Worm (Caenorhabditis elegans) whole organism, L1 larva: Measurements from ENCODE around the gene zyg-9.

ENCODE experiments used
- C16A3.4 ChIP-seq: fragments of 150-350 bp; optimal IDR thresholded peaks from 2 replicates; lab custom pipeline; 2014; ENCODE audit warnings: missing biosample characterization, missing genetic modification characterization
- C34B4.2 ChIP-seq: sonication (generic microtip); optimal IDR thresholded peaks from 2 replicates; lab custom pipeline; 2017; ENCODE audit warnings: mild to moderate bottlenecking, missing genetic modification characterization, missing compliant biosample characterization
- Y116A8C.19 ChIP-seq: sonication (generic microtip); optimal IDR thresholded peaks from 2 replicates; lab custom pipeline; 2016; ENCODE audit warnings: missing compliant biosample characterization, missing genetic modification characterization, borderline replicate concordance
- alr-1 ChIP-seq: fragments of 200-800 bp; sonication (Bioruptor generic); optimal IDR thresholded peaks from 2 replicates; lab custom pipeline; 2018; ENCODE audit warnings: borderline replicate concordance, mild to moderate bottlenecking, missing genetic modification characterization, missing compliant biosample characterization
- aly-2 ChIP-seq: fragments of 150-350 bp; optimal IDR thresholded peaks from 2 replicates; lab custom pipeline; 2014; ENCODE audit warnings: missing biosample characterization, missing genetic modification characterization
- blmp-1 ChIP-seq: fragments of 150-350 bp; optimal IDR thresholded peaks from 2 replicates; lab custom pipeline; 2014; ENCODE audit warnings: missing biosample characterization, missing genetic modification characterization
- ceh-8 ChIP-seq: fragments of 200-800 bp; sonication (Bioruptor generic); optimal IDR thresholded peaks from 2 replicates; lab custom pipeline; 2018; ENCODE audit warnings: mild to moderate bottlenecking, missing genetic modification characterization, moderate library complexity, missing compliant biosample characterization
- ceh-90 ChIP-seq: sonication (generic microtip); optimal IDR thresholded peaks from 2 replicates; lab custom pipeline; 2016; ENCODE audit warnings: missing genetic modification characterization, missing compliant biosample characterization
- efl-1 ChIP-seq, 4 experiments: fragments of 150-350 bp; optimal IDR thresholded peaks in 3 of 4; peaks in 1 of 4; 1 replicate in 1 of 4; 2 replicates in 3 of 4; lab custom pipeline; 2014; ENCODE audit warnings: missing biosample characterization in 2 of 4, missing genetic modification characterization in 2 of 4, missing genetic modification reagents in 2 of 4
- elt-2 ChIP-seq: sonication (generic microtip); optimal IDR thresholded peaks from 2 replicates; lab custom pipeline; 2016; ENCODE audit warnings: missing genetic modification characterization, mild to moderate bottlenecking, inconsistent platforms, missing compliant biosample characterization, missing genetic modification reagents
- elt-3 ChIP-seq, 6 experiments: fragments of 150-350 bp in 1 of 6; sonication (generic microtip); optimal IDR thresholded peaks; 2 replicates each; lab custom pipeline; 2017 to 2018; ENCODE audit warnings: missing biosample characterization in 6 of 6, missing genetic modification characterization in 6 of 6, inconsistent platforms in 1 of 6
- ets-5 ChIP-seq: fragments of 200-800 bp; sonication (Bioruptor generic); IDR thresholded peaks from 2 replicates; pipeline ENCODE4 v1.3.6; 2022; ENCODE audit warnings: missing genetic modification characterization, missing compliant biosample characterization
- fkh-4 ChIP-seq: sonication (generic microtip); optimal IDR thresholded peaks from 2 replicates; lab custom pipeline; 2016; ENCODE audit warnings: missing compliant biosample characterization, missing genetic modification characterization, borderline replicate concordance
- hlh-17 ChIP-seq: fragments of 200-800 bp; sonication (Bioruptor generic); optimal IDR thresholded peaks from 2 replicates; lab custom pipeline; 2018; ENCODE audit warnings: missing genetic modification characterization, mild to moderate bottlenecking, missing compliant biosample characterization, moderate library complexity, borderline replicate concordance
- lin-13 ChIP-seq: fragments of 150-350 bp; optimal IDR thresholded peaks from 2 replicates; lab custom pipeline; 2014; ENCODE audit warnings: missing biosample characterization, missing genetic modification reagents, missing genetic modification characterization
- lin-14 ChIP-seq: fragments of 200-800 bp; sonication (Bioruptor generic); optimal IDR thresholded peaks from 2 replicates; lab custom pipeline; 2018; ENCODE audit warnings: mild to moderate bottlenecking, missing genetic modification characterization, moderate library complexity, missing compliant biosample characterization
- lin-15B ChIP-seq: fragments of 150-350 bp; sonication (generic microtip); optimal IDR thresholded peaks from 3 replicates; lab custom pipeline; 2014; ENCODE audit warnings: missing biosample characterization, missing genetic modification characterization
- lin-35 ChIP-seq, 2 experiments: fragments of 150-350 bp; optimal IDR thresholded peaks; 2 replicates each; lab custom pipeline; 2014; ENCODE audit warnings: missing biosample characterization in 2 of 2, missing genetic modification characterization in 2 of 2, missing genetic modification reagents in 2 of 2
- lin-39 ChIP-seq: fragments of 150-350 bp; optimal IDR thresholded peaks from 2 replicates; lab custom pipeline; 2014; ENCODE audit warnings: missing biosample characterization, missing genetic modification reagents, missing genetic modification characterization
- lsy-2 ChIP-seq, 2 experiments: fragments of 150-350 bp; optimal IDR thresholded peaks; 2 replicates each; lab custom pipeline; 2014; ENCODE audit warnings: missing biosample characterization in 2 of 2, missing genetic modification characterization in 2 of 2
- nhr-12 ChIP-seq: sonication (generic microtip); optimal IDR thresholded peaks from 2 replicates; lab custom pipeline; 2017; ENCODE audit warnings: missing biosample characterization, missing genetic modification characterization
- nhr-19 ChIP-seq: fragments of 200-800 bp; sonication (Bioruptor generic); conservative IDR thresholded peaks from 2 replicates; pipeline ENCODE4 v1.3.6; 2022; ENCODE audit warnings: missing genetic modification characterization, missing compliant biosample characterization
- nhr-20 ChIP-seq: sonication (generic microtip); optimal IDR thresholded peaks from 2 replicates; lab custom pipeline; 2016; ENCODE audit warnings: mild to moderate bottlenecking, missing genetic modification characterization, missing compliant biosample characterization
- nhr-237 ChIP-seq: fragments of 150-350 bp; optimal IDR thresholded peaks from 2 replicates; lab custom pipeline; 2014; ENCODE audit warnings: missing biosample characterization, missing genetic modification characterization
- nhr-28 ChIP-seq: fragments of 150-350 bp; optimal IDR thresholded peaks from 2 replicates; lab custom pipeline; 2014; ENCODE audit warnings: missing biosample characterization, missing genetic modification characterization
- nhr-47 ChIP-seq: sonication (generic microtip); optimal IDR thresholded peaks from 2 replicates; lab custom pipeline; 2016; ENCODE audit warnings: mild to moderate bottlenecking, missing genetic modification characterization, moderate library complexity, missing compliant biosample characterization
- nhr-71 ChIP-seq: sonication (generic microtip); optimal IDR thresholded peaks from 2 replicates; lab custom pipeline; 2016; ENCODE audit warnings: mild to moderate bottlenecking, missing genetic modification characterization, moderate library complexity, missing compliant biosample characterization
- nhr-85 ChIP-seq: sonication (generic microtip); peaks from one replicate; lab custom pipeline; 2016; ENCODE audit warnings: missing genetic modification characterization, inconsistent platforms, missing compliant biosample characterization
- nhr-90 ChIP-seq: sonication (generic microtip); optimal IDR thresholded peaks from 2 replicates; lab custom pipeline; 2016; ENCODE audit warnings: mild to moderate bottlenecking, missing genetic modification characterization, missing compliant biosample characterization; ENCODE audit not compliant: poor library complexity
- pax-3 ChIP-seq: fragments of 200-800 bp; sonication (Bioruptor generic); optimal IDR thresholded peaks from 2 replicates; lab custom pipeline; 2018; ENCODE audit warnings: mild to moderate bottlenecking, missing genetic modification characterization, moderate library complexity, missing compliant biosample characterization
- snpc-4 ChIP-seq: fragments of 150-350 bp; optimal IDR thresholded peaks from 2 replicates; lab custom pipeline; 2014; ENCODE audit warnings: missing biosample characterization, missing genetic modification characterization
- snu-23 ChIP-seq: sonication (generic microtip); optimal IDR thresholded peaks from 2 replicates; lab custom pipeline; 2016; ENCODE audit warnings: missing genetic modification characterization, missing compliant biosample characterization
- sptf-1 ChIP-seq: fragments of 150-350 bp; optimal IDR thresholded peaks from 2 replicates; lab custom pipeline; 2014; ENCODE audit warnings: missing biosample characterization, missing genetic modification characterization
- sup-37 ChIP-seq: fragments of 200-800 bp; sonication (Bioruptor generic); optimal IDR thresholded peaks from 2 replicates; lab custom pipeline; 2018; ENCODE audit warnings: mild to moderate bottlenecking, missing genetic modification characterization, missing compliant biosample characterization
- tbx-2 ChIP-seq: sonication (generic microtip); optimal IDR thresholded peaks from 2 replicates; lab custom pipeline; 2016; ENCODE audit warnings: missing genetic modification characterization, missing compliant biosample characterization
- unc-130 ChIP-seq: fragments of 150-350 bp; optimal IDR thresholded peaks from 2 replicates; lab custom pipeline; 2017; ENCODE audit warnings: missing biosample characterization, missing genetic modification characterization, inconsistent platforms
- xbp-1 ChIP-seq: sonication (generic microtip); optimal IDR thresholded peaks from 2 replicates; lab custom pipeline; 2016; ENCODE audit warnings: missing genetic modification characterization, missing compliant biosample characterization

The zyg-9 gene

DNA sequence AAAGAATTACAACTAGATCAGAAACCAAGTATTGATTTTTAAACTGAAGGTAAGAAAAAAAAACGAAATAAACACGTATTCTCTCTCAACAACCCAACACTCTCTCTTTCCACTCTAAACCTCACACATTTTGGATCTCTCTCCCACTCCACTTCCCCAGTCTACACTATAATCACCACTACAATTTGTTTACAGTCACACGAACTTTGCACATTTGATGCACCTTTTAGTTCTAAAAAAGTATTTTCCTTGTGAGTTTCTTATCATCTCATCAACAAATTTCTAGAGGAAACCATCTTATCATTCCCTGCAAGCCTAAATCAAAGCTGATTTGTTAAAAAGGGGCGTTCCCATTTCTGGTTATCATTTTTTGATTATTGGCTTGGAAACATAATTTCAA is 26.9 kb downstream of the zyg-9 start (continued):
- TF ChIP-seq nhr-85 (tag; lab: Kevin White, UChicago) (peak; percentile 50), lin-15B (tag; lab: Kevin White, UChicago) (no peak), nhr-19 (GFP tag; lab: Robert Waterston, UW) (no peak), Y116A8C.19 (tag; lab: Kevin White, UChicago) (no peak), ceh-90 (no peak), sptf-1 (tag; lab: Kevin White, UChicago) (no peak), C16A3.4 (tag; lab: Kevin White, UChicago) (peak; percentile 19)

DNA sequence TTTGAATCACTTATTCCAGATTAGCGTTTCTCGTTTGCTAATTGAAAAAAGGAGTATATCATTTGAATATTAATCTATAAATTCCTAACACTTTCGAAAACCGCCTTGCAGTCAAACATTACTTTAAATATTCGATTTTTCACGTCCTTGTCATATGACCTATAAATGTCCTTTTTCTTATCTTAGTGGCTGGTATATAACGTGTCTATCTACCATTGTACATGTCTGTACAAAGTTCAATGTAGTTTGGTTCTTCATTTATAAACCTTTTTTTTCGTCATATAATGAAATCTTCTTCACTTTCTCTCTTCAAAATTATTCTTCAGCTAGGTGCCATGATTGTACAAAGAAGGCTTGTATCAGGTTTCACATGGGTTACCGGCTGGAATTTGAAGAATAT is 28.0 kb downstream of the zyg-9 start, which contains the start of gene gbh-2:
Gene gbh-2, plus strand, starts transcription at position 277 of the 400 bp plus-strand sequence.
- TF ChIP-seq lin-39 (tag; lab: Kevin White, UChicago) (no peak), nhr-12 (tag; lab: Kevin White, UChicago) (no peak), elt-3 (tag; optimal IDR thresholded peaks at IDR 0.05; lab: Kevin White, UChicago) (peak in 2 of 6 experiments; percentile 64 to 67), nhr-28 (tag; lab: Kevin White, UChicago) (no peak), blmp-1 (tag; lab: Kevin White, UChicago) (peak; percentile 39), efl-1 (optimal IDR thresholded peaks at IDR 0.05; lab: Kevin White, UChicago) (no peak), efl-1 (GFP tag; optimal IDR thresholded peaks at IDR 0.05 in 1 of 2; lab: Kevin White, UChicago) (peak in 1 of 2 experiments; percentile 79), ets-5 (GFP tag; lab: Robert Waterston, UW) (no peak), alr-1 (tag; lab: Kevin White, UChicago) (no peak), pax-3 (no peak), tbx-2 (tag; lab: Kevin White, UChicago) (peak; percentile 21), lsy-2 (tag; optimal IDR thresholded peaks at IDR 0.05; lab: Kevin White, UChicago) (peak; percentile 6 to 41), nhr-20 (tag; lab: Kevin White, UChicago) (peak; percentile 90), snu-23 (GFP tag; lab: Kevin White, UChicago) (peak; percentile 48), fkh-4 (tag; lab: Kevin White, UChicago) (no peak), unc-130 (no peak), aly-2 (tag; lab: Kevin White, UChicago) (no peak), nhr-19 (GFP tag; lab: Robert Waterston, UW) (peak; percentile 34; the same call in 1 of the 2 replicates), xbp-1 (tag; lab: Kevin White, UChicago) (no peak), sup-37 (GFP tag; lab: Kevin White, UChicago) (no peak), lin-14 (GFP tag; lab: Kevin White, UChicago) (peak; percentile 59), lin-13 (GFP tag; lab: Kevin White, UChicago) (no peak), lin-35 (GFP tag; optimal IDR thresholded peaks at IDR 0.05; lab: Kevin White, UChicago) (peak in 1 of 2 experiments; percentile 72), nhr-71 (tag; lab: Kevin White, UChicago) (peak; percentile 86), nhr-85 (tag; lab: Kevin White, UChicago) (peak; percentile 69), snpc-4 (no peak), nhr-47 (tag; lab: Kevin White, UChicago) (peak; percentile 25), hlh-17 (GFP tag; lab: Kevin White, UChicago) (no peak), ceh-8 (GFP tag; lab: Kevin White, UChicago) (no peak), C34B4.2 (tag; lab: Kevin White, UChicago) (no peak), elt-2 (tag; lab: Kevin White, UChicago) (peak; percentile 89), nhr-237 (no peak), nhr-90 (peak; percentile 44)

DNA sequence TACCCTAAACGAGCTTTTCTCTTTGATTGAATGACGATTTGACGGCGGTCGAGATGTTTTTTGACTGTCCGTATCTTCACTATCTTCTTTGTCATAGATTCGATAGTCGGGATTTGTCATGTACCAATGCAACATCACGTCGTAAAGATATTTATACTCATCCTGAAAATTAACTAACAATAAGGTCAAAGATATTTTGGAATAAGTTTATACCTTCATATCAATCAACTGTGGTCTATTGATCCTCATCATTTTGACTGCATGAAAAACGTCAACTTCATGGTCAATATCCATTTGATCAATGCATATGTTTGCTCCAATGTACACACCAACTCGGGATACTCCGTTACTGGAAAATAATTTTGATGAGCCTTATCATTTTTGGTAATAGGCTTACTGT is 30.5 kb downstream of the zyg-9 start:
- TF ChIP-seq efl-1 (optimal IDR thresholded peaks at IDR 0.05; lab: Kevin White, UChicago) (no peak), efl-1 (GFP tag; optimal IDR thresholded peaks at IDR 0.05 in 1 of 2; lab: Kevin White, UChicago) (peak in 1 of 2 experiments; percentile 68), nhr-237 (no peak)
